Fruit fly (Drosophila melanogaster) whole organism, prepupa: ENCODE results near the gene Tbc1d22.

ENCODE experiments used
- CG11902 ChIP-seq: fragments of 200-800 bp; sonication (Bioruptor generic); optimal IDR thresholded peaks from 3 replicates; lab custom pipeline; 2016; ENCODE audit warnings: missing biosample characterization, missing genetic modification characterization
- Gug ChIP-seq: fragments of 200-800 bp; sonication (Bioruptor generic); IDR thresholded peaks from 2 replicates; pipeline ENCODE4 v1.3.6; 2022; ENCODE audit warnings: missing biosample characterization, missing genetic modification characterization
- Hr4 ChIP-seq: fragments of 200-800 bp; sonication (Bioruptor generic); optimal IDR thresholded peaks from 3 replicates; lab custom pipeline; 2016; ENCODE audit warnings: missing biosample characterization, missing genetic modification characterization
- Lpt ChIP-seq: fragments of 200-800 bp; sonication (Bioruptor generic); optimal IDR thresholded peaks from 3 replicates; lab custom pipeline; 2016; ENCODE audit warnings: missing biosample characterization, missing genetic modification characterization
- achi ChIP-seq: fragments of 200-800 bp; sonication (Bioruptor generic); optimal IDR thresholded peaks from 3 replicates; lab custom pipeline; 2016; ENCODE audit warnings: missing biosample characterization, missing genetic modification characterization
- fd59A ChIP-seq: fragments of 200-800 bp; sonication (Bioruptor generic); optimal IDR thresholded peaks from 2 replicates; lab custom pipeline; 2017; ENCODE audit warnings: missing biosample characterization, mild to moderate bottlenecking, missing genetic modification characterization, missing genetic modification reagents
- net ChIP-seq: fragments of 200-800 bp; sonication (Bioruptor generic); optimal IDR thresholded peaks from 3 replicates; lab custom pipeline; 2016; ENCODE audit warnings: missing biosample characterization, missing genetic modification characterization
- svp ChIP-seq: fragments of 200-800 bp; sonication (Bioruptor generic); peaks from one replicate; lab custom pipeline; 2016; ENCODE audit warnings: missing biosample characterization, missing genetic modification characterization

DNA sequence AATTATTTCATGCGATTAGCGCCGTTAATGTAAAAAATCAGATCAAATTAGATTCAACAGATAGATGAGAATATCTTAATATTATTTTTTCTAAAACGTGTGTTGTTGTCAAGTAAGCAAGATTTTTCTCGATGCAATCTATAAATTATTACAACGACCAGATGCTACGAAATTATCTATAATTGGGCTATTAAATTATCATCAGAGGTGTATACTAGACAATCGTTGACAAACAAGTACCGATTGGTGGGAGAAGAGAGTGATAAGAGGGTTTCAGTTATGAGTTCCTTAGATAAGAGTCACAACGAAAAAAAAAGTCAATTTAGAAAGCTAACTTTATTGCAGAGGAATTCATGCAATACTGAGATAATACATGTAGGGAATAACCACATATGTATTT is 34.5 kb upstream of the Tbc1d22 start:
- TF ChIP-seq Lpt (GFP tag; lab: Kevin White, UChicago): no peak
- TF ChIP-seq achi (GFP tag; lab: Kevin White, UChicago): no peak
- no peak for TF ChIP-seq fd59A (GFP tag; lab: Kevin White, UChicago)
- TF ChIP-seq Hr4: no peak
- TF ChIP-seq svp (GFP tag; lab: Kevin White, UChicago): no peak
- TF ChIP-seq Gug (GFP tag; lab: Robert Waterston, UW): no peak
- TF ChIP-seq net (GFP tag; lab: Kevin White, UChicago): no peak
- no peak for TF ChIP-seq CG11902 (GFP tag; lab: Kevin White, UChicago)
